Worm (Caenorhabditis elegans): ENCODE data around the gene F35B3.4.

Gene F35B3.4

ce11 chrX:17020858-17021257 lies at the start of gene F35B3.4:
Gene F35B3.4, minus strand, starts transcription at chrX:17020958.
- no peak for TF ChIP-seq W03F9.2 (tag; optimal IDR thresholded peaks at IDR 0.05)
- TF ChIP-seq dao-5 (tag; optimal IDR thresholded peaks at IDR 0.05) = no peak
- TF ChIP-seq him-1 (tag; optimal IDR thresholded peaks at IDR 0.05) = no peak

DNA sequence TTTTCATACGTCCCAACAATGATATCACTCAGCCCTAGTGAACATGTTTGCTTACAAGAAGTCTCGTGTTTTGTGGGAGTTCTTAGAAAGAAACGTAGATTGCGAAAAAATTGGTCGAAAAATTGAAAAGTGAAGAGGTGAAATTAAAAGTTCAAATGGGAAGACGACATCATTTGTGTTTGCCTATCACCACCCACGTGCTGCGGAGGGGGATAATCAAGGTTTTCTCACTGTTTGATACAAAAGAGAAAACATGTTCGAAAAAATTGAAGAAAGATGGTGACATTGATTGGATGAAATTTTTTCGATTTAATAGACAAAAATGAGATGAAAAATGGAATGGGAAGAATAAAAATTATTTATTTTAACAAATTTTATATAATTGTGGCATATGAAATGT lies 49.7 kb upstream of the F35B3.4 start:
- TF ChIP-seq dao-5 (tag; optimal IDR thresholded peaks at IDR 0.05) = no peak
- no peak for TF ChIP-seq him-1 (tag; optimal IDR thresholded peaks at IDR 0.05)
- no peak for TF ChIP-seq W03F9.2 (tag; optimal IDR thresholded peaks at IDR 0.05)

DNA sequence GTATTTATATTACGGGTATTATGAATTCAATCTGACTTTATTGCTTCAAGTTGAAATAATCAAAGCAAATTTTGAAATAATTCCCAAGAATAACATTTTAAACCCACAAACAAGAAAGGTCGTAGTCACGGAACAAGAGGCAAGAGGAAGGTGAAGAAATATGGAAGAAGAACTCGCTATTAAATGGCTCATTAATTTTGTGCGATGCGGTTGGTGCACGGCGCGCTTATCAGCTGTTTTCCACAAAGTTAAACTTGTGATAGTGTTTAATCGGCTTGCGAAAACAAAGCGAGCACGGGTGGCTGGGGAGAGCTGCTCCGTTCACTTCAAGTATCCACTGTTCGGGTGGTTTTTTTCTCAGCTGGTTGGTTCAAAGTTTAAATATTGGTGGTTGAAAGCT lies 46.2 kb upstream of the F35B3.4 start:
- TF ChIP-seq dao-5 (tag; optimal IDR thresholded peaks at IDR 0.05) = no peak
- no peak for TF ChIP-seq him-1 (tag; optimal IDR thresholded peaks at IDR 0.05)
- no peak for TF ChIP-seq W03F9.2 (tag; optimal IDR thresholded peaks at IDR 0.05)

DNA sequence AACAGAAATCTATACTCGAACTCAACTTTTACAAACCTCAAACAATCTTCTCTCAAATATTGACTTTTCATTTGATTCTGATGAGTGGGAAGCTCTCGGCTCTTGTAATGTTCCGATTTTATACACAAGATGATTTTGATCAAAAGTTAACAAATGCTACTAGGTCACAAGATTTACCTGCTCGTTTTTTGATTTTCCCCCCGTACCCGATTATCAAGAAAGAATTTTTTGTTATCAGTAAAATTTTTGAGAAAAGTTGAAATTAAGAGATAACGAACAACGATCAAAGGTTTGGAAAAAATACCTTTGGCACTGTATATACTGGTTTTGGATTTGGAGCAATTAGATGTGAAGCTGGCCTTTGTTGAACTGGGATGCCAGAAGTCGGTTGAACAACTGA lies 44.1 kb upstream of the F35B3.4 start:
- TF ChIP-seq him-1 (tag; optimal IDR thresholded peaks at IDR 0.05) (no peak), W03F9.2 (tag; optimal IDR thresholded peaks at IDR 0.05) (no peak), dao-5 (tag; optimal IDR thresholded peaks at IDR 0.05) (no peak)

DNA sequence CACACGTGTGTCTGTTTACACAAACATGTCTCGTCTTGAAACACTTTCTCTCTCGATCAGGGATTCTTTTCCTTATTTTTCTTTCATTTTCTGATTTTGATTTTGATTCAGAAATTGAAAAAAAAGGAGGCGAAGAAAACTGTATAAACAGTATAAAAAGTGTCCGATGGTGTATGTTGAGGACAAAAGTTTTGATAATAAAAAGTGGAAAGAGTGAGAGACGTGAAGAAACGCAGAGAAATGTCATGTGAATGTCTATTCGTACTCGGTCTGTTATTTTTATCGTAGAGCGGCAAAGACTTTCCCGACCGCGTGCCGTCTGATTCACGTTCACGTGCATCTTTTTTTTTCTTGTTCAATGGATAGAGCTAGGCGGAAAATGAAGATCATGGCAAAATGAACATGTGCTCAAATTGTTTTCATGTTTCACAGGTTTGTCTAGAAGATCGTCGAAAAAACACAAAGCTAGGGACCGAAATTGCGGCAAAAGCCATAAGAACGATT lies 43.0 kb upstream of the F35B3.4 start:
- no peak for TF ChIP-seq W03F9.2 (tag; optimal IDR thresholded peaks at IDR 0.05)
- TF ChIP-seq him-1 (tag; optimal IDR thresholded peaks at IDR 0.05) = no peak
- TF ChIP-seq dao-5 (tag; optimal IDR thresholded peaks at IDR 0.05) = no peak

DNA sequence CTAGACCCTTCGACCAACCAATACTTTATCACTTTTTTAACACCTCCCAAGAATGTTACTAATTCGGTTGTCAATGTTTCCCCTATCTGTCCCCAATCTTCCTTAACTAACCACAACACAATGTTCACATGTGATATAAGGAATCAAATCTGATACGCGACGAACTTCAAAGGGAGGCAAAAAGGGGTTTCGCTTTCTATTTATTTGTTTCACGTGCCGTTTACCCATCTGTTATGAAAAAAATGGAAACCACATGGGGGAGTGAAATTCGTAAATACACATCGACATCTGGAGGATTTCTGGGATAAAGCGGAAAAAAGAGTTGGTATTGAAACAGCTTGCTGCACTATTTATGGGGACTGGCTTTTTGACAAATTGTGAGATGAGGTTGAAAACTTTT lies 41.4 kb upstream of the F35B3.4 start:
- TF ChIP-seq dao-5 (tag; optimal IDR thresholded peaks at IDR 0.05) = no peak
- no peak for TF ChIP-seq him-1 (tag; optimal IDR thresholded peaks at IDR 0.05)
- no peak for TF ChIP-seq W03F9.2 (tag; optimal IDR thresholded peaks at IDR 0.05)

DNA sequence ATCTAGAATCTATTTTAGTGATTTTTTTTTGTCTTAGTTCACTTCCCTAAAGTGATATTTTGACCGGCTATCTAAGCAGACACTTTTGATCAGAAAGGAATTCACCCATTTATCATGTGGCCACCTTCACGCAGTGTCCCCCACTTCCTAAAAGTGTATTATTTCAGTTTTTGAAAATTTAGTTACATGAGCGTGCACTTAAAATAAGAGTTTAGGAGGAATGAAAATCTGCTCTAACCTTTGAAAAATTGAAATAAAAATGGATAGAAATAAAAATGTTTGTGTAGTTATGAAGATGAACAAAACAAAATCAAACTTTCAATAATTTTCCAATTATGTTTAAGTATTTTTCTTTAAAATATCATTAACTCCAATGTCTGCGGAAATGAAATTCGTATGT lies 39.0 kb upstream of the F35B3.4 start:
- TF ChIP-seq W03F9.2 (tag; optimal IDR thresholded peaks at IDR 0.05) = no peak
- no peak for TF ChIP-seq dao-5 (tag; optimal IDR thresholded peaks at IDR 0.05)
- no peak for TF ChIP-seq him-1 (tag; optimal IDR thresholded peaks at IDR 0.05)

DNA sequence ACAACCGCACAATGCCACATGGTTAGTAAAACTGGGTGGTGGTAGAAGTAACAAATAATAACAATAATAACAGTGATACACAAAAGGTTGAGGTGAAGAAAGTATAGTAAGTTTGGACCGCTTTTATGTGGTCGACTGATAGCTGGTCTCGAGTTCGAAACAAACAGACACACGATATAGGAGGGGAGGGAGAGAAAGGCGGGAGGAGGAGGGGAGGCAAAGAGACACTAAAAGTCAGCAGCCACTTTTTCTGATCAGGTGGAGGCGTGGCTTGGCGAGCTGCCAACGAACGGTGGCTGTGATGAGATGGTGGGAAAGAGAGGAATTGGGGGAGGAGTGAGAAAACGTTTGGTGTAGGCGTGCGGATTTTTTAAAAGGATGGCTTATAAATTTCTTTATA lies 37.6 kb upstream of the F35B3.4 start:
- TF ChIP-seq him-1 (tag; optimal IDR thresholded peaks at IDR 0.05) (no peak), dao-5 (tag; optimal IDR thresholded peaks at IDR 0.05) (no peak), W03F9.2 (tag; optimal IDR thresholded peaks at IDR 0.05) (no peak)

DNA sequence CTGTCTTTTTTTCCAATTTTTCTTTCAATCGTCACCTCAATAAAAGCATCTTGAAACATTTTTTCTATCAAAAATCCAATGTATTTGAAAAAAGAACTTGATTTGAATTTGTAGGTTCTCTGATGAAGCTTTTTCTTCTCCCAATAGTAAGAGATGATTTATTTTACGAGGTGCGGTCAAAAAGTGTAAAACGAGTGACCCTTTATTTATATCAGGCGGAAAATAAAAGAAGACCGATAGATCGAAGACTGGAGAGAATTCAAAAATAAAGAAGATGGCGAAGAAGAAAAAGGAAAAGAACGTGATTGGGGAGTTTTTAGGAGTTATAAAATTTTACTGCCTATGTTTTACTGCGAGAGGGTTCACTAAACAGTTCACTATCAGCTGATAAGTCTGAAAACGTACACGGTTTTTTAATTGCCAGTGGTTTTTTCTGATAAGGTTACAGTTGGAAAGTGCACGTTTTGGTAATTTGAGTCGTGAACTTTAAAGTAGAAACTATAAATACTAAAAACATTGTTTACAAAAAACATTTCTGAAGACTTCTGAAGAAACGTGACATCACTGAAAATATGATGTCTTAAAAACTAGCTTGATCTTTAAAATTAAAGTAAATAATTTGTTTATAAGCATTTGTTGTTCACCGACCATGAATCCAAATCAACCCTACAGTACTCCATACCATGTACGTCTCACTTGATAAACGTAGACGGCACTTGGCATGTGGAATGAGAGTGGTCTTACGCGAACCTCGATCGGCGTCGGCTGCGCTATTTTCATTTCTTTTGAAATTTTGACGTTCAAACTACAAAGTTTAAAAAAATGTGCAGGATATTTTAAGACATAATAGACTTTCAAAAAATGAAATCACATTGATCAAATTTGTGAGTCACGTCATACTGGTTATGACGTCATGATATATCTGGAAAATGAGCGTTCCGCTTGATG lies 35.4 kb upstream of the F35B3.4 start:
- no peak for TF ChIP-seq him-1 (tag; optimal IDR thresholded peaks at IDR 0.05)
- TF ChIP-seq dao-5 (tag; optimal IDR thresholded peaks at IDR 0.05) = no peak
- TF ChIP-seq W03F9.2 (tag; optimal IDR thresholded peaks at IDR 0.05) = no peak

DNA sequence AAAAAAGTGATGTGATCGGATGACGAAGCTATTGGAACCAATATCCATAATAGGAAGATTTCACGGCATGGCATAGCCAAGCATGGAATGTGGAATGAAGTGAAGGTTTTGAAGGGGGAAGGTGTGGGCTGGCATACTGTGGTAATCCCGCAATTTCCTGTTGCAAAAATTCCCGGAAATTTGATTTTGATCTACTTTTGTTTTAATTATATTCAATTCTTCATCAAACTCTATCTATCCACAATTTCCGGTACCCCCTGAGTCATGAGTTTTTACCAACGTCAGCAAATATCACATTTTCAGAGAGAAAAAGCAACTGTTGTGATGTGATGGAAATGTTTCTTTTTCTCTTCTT lies 34.7 kb upstream of the F35B3.4 start, which contains the start of gene gcy-11:
TSS of gene gcy-11 (minus strand) at position 101 of the 355 bp plus-strand sequence.
- no peak for TF ChIP-seq him-1 (tag; optimal IDR thresholded peaks at IDR 0.05)
- TF ChIP-seq dao-5 (tag; optimal IDR thresholded peaks at IDR 0.05) = no peak
- no peak for TF ChIP-seq W03F9.2 (tag; optimal IDR thresholded peaks at IDR 0.05)

DNA sequence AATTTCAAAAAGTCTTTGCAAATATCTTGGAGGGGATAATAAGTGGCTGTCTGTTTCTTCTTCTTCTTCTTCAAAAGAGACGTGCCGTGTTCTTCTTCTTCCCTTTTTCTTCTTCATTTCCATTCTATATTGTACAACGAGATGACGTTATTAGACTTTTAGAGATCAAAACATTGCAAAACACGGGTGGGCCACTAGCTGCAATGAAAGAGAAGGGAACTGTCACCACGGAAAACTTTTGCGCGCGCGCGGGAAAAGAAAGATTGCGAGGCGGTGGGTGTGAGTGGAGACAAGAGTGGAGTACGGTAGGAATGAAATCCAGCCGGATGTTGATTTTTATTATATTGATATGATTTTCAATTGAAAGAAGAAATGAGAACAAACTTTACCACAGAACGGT lies 33.4 kb upstream of the F35B3.4 start:
- TF ChIP-seq him-1 (tag; optimal IDR thresholded peaks at IDR 0.05) = no peak

ce11 chrX:17045529-17045928 lies 24.8 kb upstream of the F35B3.4 start, which contains the start of gene C30G4.2:
Gene C30G4.2, minus strand, starts transcription at chrX:17045629.
- no peak for TF ChIP-seq W03F9.2 (tag; optimal IDR thresholded peaks at IDR 0.05)
- no peak for TF ChIP-seq dao-5 (tag; optimal IDR thresholded peaks at IDR 0.05)
- no peak for TF ChIP-seq him-1 (tag; optimal IDR thresholded peaks at IDR 0.05)

ce11 chrX:17042946-17043345 lies 22.2 kb upstream of the F35B3.4 start, which contains the start of gene F35B3.7:
Gene F35B3.7, minus strand, starts transcription at chrX:17043078.
- no peak for TF ChIP-seq him-1 (tag; optimal IDR thresholded peaks at IDR 0.05)
- TF ChIP-seq W03F9.2 (tag; optimal IDR thresholded peaks at IDR 0.05) = no peak
- no peak for TF ChIP-seq dao-5 (tag; optimal IDR thresholded peaks at IDR 0.05)

- no peak for TF ChIP-seq W03F9.2 (tag; optimal IDR thresholded peaks at IDR 0.05)
- no peak for TF ChIP-seq dao-5 (tag; optimal IDR thresholded peaks at IDR 0.05)
These were observed 20.8 kb upstream of the F35B3.4 start for ce11 chrX:17041571-17041970.

ce11 chrX:17038616-17039015 lies 17.9 kb upstream of the F35B3.4 start:
- TF ChIP-seq him-1 (tag; optimal IDR thresholded peaks at IDR 0.05) (no peak), dao-5 (tag; optimal IDR thresholded peaks at IDR 0.05) (no peak), W03F9.2 (tag; optimal IDR thresholded peaks at IDR 0.05) (no peak)
